Worm (Caenorhabditis elegans) whole organism, L2 larva: Measurements from ENCODE around the gene rps-14.

Experiments
- C34F6.9 ChIP-seq: fragments of 150-350 bp; optimal IDR thresholded peaks from 2 replicates; lab custom pipeline; 2014; ENCODE audit warnings: missing biosample characterization, missing genetic modification characterization
- F13H6.1 ChIP-seq: sonication (generic microtip); optimal IDR thresholded peaks from 2 replicates; lab custom pipeline; 2016; ENCODE audit warnings: missing genetic modification characterization, missing compliant biosample characterization
- R02D3.7 ChIP-seq: fragments of 150-350 bp; optimal IDR thresholded peaks from 2 replicates; lab custom pipeline; 2014; ENCODE audit warnings: missing biosample characterization, missing genetic modification characterization
- Y55F3AM.14 ChIP-seq: fragments of 200-800 bp; sonication (Bioruptor generic); optimal IDR thresholded peaks from 2 replicates; lab custom pipeline; 2018; ENCODE audit warnings: mild to moderate bottlenecking, missing genetic modification characterization, missing compliant biosample characterization
- ZK546.5 ChIP-seq: sonication (generic microtip); optimal IDR thresholded peaks from 2 replicates; lab custom pipeline; 2017; ENCODE audit warnings: missing biosample characterization, missing genetic modification characterization
- alr-1 ChIP-seq: fragments of 150-350 bp; optimal IDR thresholded peaks from 2 replicates; lab custom pipeline; 2014; ENCODE audit warnings: missing biosample characterization, missing genetic modification characterization
- aly-2 ChIP-seq: fragments of 150-350 bp; optimal IDR thresholded peaks from 2 replicates; lab custom pipeline; 2014; ENCODE audit warnings: missing biosample characterization, missing genetic modification characterization
- ama-1 ChIP-seq: fragments of 150-350 bp; optimal IDR thresholded peaks from 2 replicates; lab custom pipeline; 2018; ENCODE audit warnings: inconsistent platforms
- blmp-1 ChIP-seq: sonication (generic microtip); optimal IDR thresholded peaks from 2 replicates; lab custom pipeline; 2017; ENCODE audit warnings: missing genetic modification characterization, mild to moderate bottlenecking, missing compliant biosample characterization, antibody characterized with exemption, moderate library complexity; ENCODE audit not compliant: insufficient read depth
- ceh-16 ChIP-seq: fragments of 150-350 bp; optimal IDR thresholded peaks from 2 replicates; lab custom pipeline; 2014; ENCODE audit warnings: missing biosample characterization, missing genetic modification characterization
- ceh-82 ChIP-seq: fragments of 150-350 bp; optimal IDR thresholded peaks from 2 replicates; lab custom pipeline; 2014; ENCODE audit warnings: missing biosample characterization, missing genetic modification characterization
- crh-2 ChIP-seq: sonication (generic microtip); optimal IDR thresholded peaks from 2 replicates; lab custom pipeline; 2017; ENCODE audit warnings: missing biosample characterization, missing genetic modification characterization
- dmd-4 ChIP-seq: sonication (generic microtip); optimal IDR thresholded peaks from 2 replicates; lab custom pipeline; 2017; ENCODE audit warnings: missing biosample characterization, missing genetic modification characterization
- egl-27 ChIP-seq: sonication (generic microtip); optimal IDR thresholded peaks from 3 replicates; lab custom pipeline; 2017; ENCODE audit warnings: missing biosample characterization, missing genetic modification reagents, missing genetic modification characterization
- elt-3 ChIP-seq: sonication (generic microtip); optimal IDR thresholded peaks from 2 replicates; lab custom pipeline; 2017; ENCODE audit warnings: missing biosample characterization, missing genetic modification characterization
- fos-1 ChIP-seq: fragments of 150-350 bp; optimal IDR thresholded peaks from 2 replicates; lab custom pipeline; 2014; ENCODE audit warnings: missing biosample characterization, missing genetic modification characterization
- gmeb-1 ChIP-seq: fragments of 150-350 bp; optimal IDR thresholded peaks from 2 replicates; lab custom pipeline; 2014; ENCODE audit warnings: missing biosample characterization, missing genetic modification characterization
- lin-11 ChIP-seq: fragments of 150-350 bp; sonication (generic microtip); optimal IDR thresholded peaks from 2 replicates; lab custom pipeline; 2014; ENCODE audit warnings: missing biosample characterization, missing genetic modification characterization, inconsistent platforms, mixed read lengths
- lin-13 ChIP-seq: fragments of 150-350 bp; optimal IDR thresholded peaks from 2 replicates; lab custom pipeline; 2014; ENCODE audit warnings: missing biosample characterization, missing genetic modification reagents, missing genetic modification characterization
- lin-39 ChIP-seq: fragments of 150-350 bp; optimal IDR thresholded peaks from 2 replicates; lab custom pipeline; 2014; ENCODE audit warnings: missing biosample characterization, missing genetic modification reagents, missing genetic modification characterization
- lsy-2 ChIP-seq, 2 experiments: fragments of 150-350 bp in 1 of 2; sonication (generic microtip) in 1 of 2; optimal IDR thresholded peaks; 2 replicates each; lab custom pipeline; 2014 to 2017; ENCODE audit warnings: missing biosample characterization in 2 of 2, missing genetic modification characterization in 2 of 2
- mab-5 ChIP-seq: fragments of 150-350 bp; optimal IDR thresholded peaks from 2 replicates; lab custom pipeline; 2014; ENCODE audit warnings: missing biosample characterization, missing genetic modification characterization
- mbf-1 ChIP-seq: sonication (generic microtip); optimal IDR thresholded peaks from 2 replicates; lab custom pipeline; 2017; ENCODE audit warnings: missing biosample characterization, missing genetic modification characterization
- mdl-1 ChIP-seq, 2 experiments: fragments of 150-350 bp in 1 of 2; sonication (generic microtip) in 1 of 2; optimal IDR thresholded peaks; 2 replicates each; lab custom pipeline; 2017; ENCODE audit warnings: missing biosample characterization in 2 of 2, missing genetic modification characterization in 2 of 2
- nhr-10 ChIP-seq: sonication (generic microtip); optimal IDR thresholded peaks from 2 replicates; lab custom pipeline; 2017; ENCODE audit warnings: missing biosample characterization, missing genetic modification characterization
- nhr-11 ChIP-seq: fragments of 150-350 bp; optimal IDR thresholded peaks from 2 replicates; lab custom pipeline; 2014; ENCODE audit warnings: missing biosample characterization, missing genetic modification characterization
- nhr-12 ChIP-seq: fragments of 150-350 bp; optimal IDR thresholded peaks from 2 replicates; lab custom pipeline; 2014; ENCODE audit warnings: missing biosample characterization, missing genetic modification characterization
- nhr-129 ChIP-seq: fragments of 150-350 bp; optimal IDR thresholded peaks from 2 replicates; lab custom pipeline; 2014; ENCODE audit warnings: missing biosample characterization, missing genetic modification characterization
- nhr-23 ChIP-seq: fragments of 150-350 bp; optimal IDR thresholded peaks from 2 replicates; lab custom pipeline; 2014; ENCODE audit warnings: missing biosample characterization, missing genetic modification reagents, missing genetic modification characterization
- nhr-25 ChIP-seq: fragments of 150-350 bp; sonication (generic microtip); optimal IDR thresholded peaks from 3 replicates; lab custom pipeline; 2014; ENCODE audit warnings: missing biosample characterization, missing genetic modification characterization
- nhr-6 ChIP-seq: fragments of 150-350 bp; optimal IDR thresholded peaks from 2 replicates; lab custom pipeline; 2014; ENCODE audit warnings: missing biosample characterization, missing genetic modification characterization
- nhr-77 ChIP-seq: fragments of 150-350 bp; optimal IDR thresholded peaks from 2 replicates; lab custom pipeline; 2014; ENCODE audit warnings: missing biosample characterization, missing genetic modification characterization
- peb-1 ChIP-seq: fragments of 150-350 bp; optimal IDR thresholded peaks from 2 replicates; lab custom pipeline; 2014; ENCODE audit warnings: missing biosample characterization, missing genetic modification characterization
- sem-4 ChIP-seq: fragments of 150-350 bp; optimal IDR thresholded peaks from 2 replicates; lab custom pipeline; 2014; ENCODE audit warnings: missing biosample characterization, missing genetic modification reagents, missing genetic modification characterization
- sma-3 ChIP-seq: sonication (generic microtip); optimal IDR thresholded peaks from 2 replicates; lab custom pipeline; 2016; ENCODE audit warnings: missing genetic modification reagents, missing genetic modification characterization, missing compliant biosample characterization
- sma-9 ChIP-seq, 2 experiments: fragments of 150-350 bp in 1 of 2; sonication (generic microtip) in 1 of 2; optimal IDR thresholded peaks; 2 replicates each; lab custom pipeline; 2014 to 2016; ENCODE audit warnings: missing genetic modification characterization in 2 of 2, mild to moderate bottlenecking in 1 of 2, missing biosample characterization in 1 of 2, missing compliant biosample characterization in 1 of 2, missing genetic modification reagents in 1 of 2, moderate library complexity in 1 of 2
- snpc-4 ChIP-seq: fragments of 150-350 bp; optimal IDR thresholded peaks from 2 replicates; lab custom pipeline; 2014; ENCODE audit warnings: missing biosample characterization, missing genetic modification characterization
- unc-39 ChIP-seq: fragments of 150-350 bp; optimal IDR thresholded peaks from 2 replicates; lab custom pipeline; 2014; ENCODE audit warnings: missing biosample characterization, missing genetic modification characterization
- unc-55 ChIP-seq: fragments of 150-350 bp; sonication (generic microtip); optimal IDR thresholded peaks from 3 replicates; lab custom pipeline; 2014; ENCODE audit warnings: missing biosample characterization, missing genetic modification reagents, missing genetic modification characterization
- unc-62 ChIP-seq: fragments of 150-350 bp; optimal IDR thresholded peaks from 2 replicates; lab custom pipeline; 2014; ENCODE audit warnings: missing biosample characterization, missing genetic modification reagents, missing genetic modification characterization
- zag-1 ChIP-seq: fragments of 150-350 bp; optimal IDR thresholded peaks from 2 replicates; lab custom pipeline; 2014; ENCODE audit warnings: missing biosample characterization, missing genetic modification characterization
- ztf-1 ChIP-seq: fragments of 200-800 bp; sonication (Bioruptor generic); conservative IDR thresholded peaks from 2 replicates; pipeline ENCODE4 v1.3.6; 2022; ENCODE audit warnings: missing genetic modification characterization, missing compliant biosample characterization
- ztf-11 ChIP-seq: sonication (generic microtip); optimal IDR thresholded peaks from 2 replicates; lab custom pipeline; 2017; ENCODE audit warnings: missing biosample characterization, missing genetic modification characterization
- ztf-4 ChIP-seq: fragments of 150-350 bp; optimal IDR thresholded peaks from 2 replicates; lab custom pipeline; 2014; ENCODE audit warnings: missing biosample characterization, missing genetic modification characterization

rps-14 gene

ce11 chrIII:7166664-7167567 is 12.5 kb downstream of the rps-14 start:
- TF ChIP-seq fos-1 (tag; lab: Kevin White, UChicago) (peak; percentile 58), ztf-4 (tag; lab: Kevin White, UChicago) (peak; percentile 32), dmd-4 (tag; lab: Kevin White, UChicago) (no peak), C34F6.9 (tag; lab: Kevin White, UChicago) (peak; percentile 77), zag-1 (tag; lab: Kevin White, UChicago) (peak; percentile 62), lin-11 (tag; lab: Kevin White, UChicago) (peak; percentile 63), mdl-1 (tag; optimal IDR thresholded peaks at IDR 0.05; lab: Kevin White, UChicago) (peak; percentile 23 to 29), nhr-77 (tag; lab: Kevin White, UChicago) (no peak), sma-9 (GFP tag; optimal IDR thresholded peaks at IDR 0.05; lab: Kevin White, UChicago) (peak; percentile 13), sma-9 (tag; optimal IDR thresholded peaks at IDR 0.05; lab: Kevin White, UChicago) (no peak), nhr-23 (no peak), unc-39 (no peak), ztf-11 (no peak), nhr-11 (tag; lab: Kevin White, UChicago) (no peak), ama-1 (lab: Kevin White, UChicago) (no peak), nhr-6 (no peak), elt-3 (tag; lab: Kevin White, UChicago) (no peak), mab-5 (peak; percentile 16), nhr-129 (tag; lab: Kevin White, UChicago) (peak; percentile 76), ZK546.5 (no peak), ztf-1 (no peak), sma-3 (GFP tag; lab: Kevin White, UChicago) (no peak), unc-62 (GFP tag; lab: Kevin White, UChicago) (no peak), crh-2 (tag; lab: Kevin White, UChicago) (peak; percentile 71), R02D3.7 (tag; lab: Kevin White, UChicago) (no peak), F13H6.1 (peak; percentile 44), nhr-25 (peak; percentile 5), snpc-4 (tag; lab: Kevin White, UChicago) (no peak), lsy-2 (tag; optimal IDR thresholded peaks at IDR 0.05; lab: Kevin White, UChicago) (peak in 1 of 2 experiments; percentile 69), unc-55 (GFP tag; lab: Kevin White, UChicago) (peak; percentile 82), egl-27 (peak; percentile 74), ceh-82 (tag; lab: Kevin White, UChicago) (no peak), peb-1 (tag; lab: Kevin White, UChicago) (no peak), sem-4 (tag; lab: Kevin White, UChicago) (no peak), lin-39 (tag; lab: Kevin White, UChicago) (no peak), aly-2 (tag; lab: Kevin White, UChicago) (no peak), alr-1 (tag; lab: Kevin White, UChicago) (no peak), nhr-12 (tag; lab: Kevin White, UChicago) (no peak), ceh-16 (no peak), Y55F3AM.14 (GFP tag; lab: Kevin White, UChicago) (no peak), lin-13 (GFP tag; lab: Kevin White, UChicago) (peak; percentile 5), nhr-10 (tag; lab: Kevin White, UChicago) (no peak)
- TF ChIP-seq, all 48 proteins: peak for 16

ce11 chrIII:7165816-7166229 is 13.6 kb downstream of the rps-14 start:
- TF ChIP-seq mbf-1 (tag; lab: Kevin White, UChicago) = no peak
- peak; percentile 73 for TF ChIP-seq sma-9 (GFP tag; optimal IDR thresholded peaks at IDR 0.05; lab: Kevin White, UChicago)
- no peak for TF ChIP-seq sma-9 (tag; optimal IDR thresholded peaks at IDR 0.05; lab: Kevin White, UChicago)
- no peak for TF ChIP-seq aly-2 (tag; lab: Kevin White, UChicago)
- TF ChIP-seq ceh-16 = no peak
- TF ChIP-seq gmeb-1 (tag; lab: Kevin White, UChicago) = peak; percentile 52
- TF ChIP-seq F13H6.1 = peak; percentile 51
- TF ChIP-seq C34F6.9 (tag; lab: Kevin White, UChicago) = peak; percentile 80
- peak; percentile 95 for TF ChIP-seq fos-1 (tag; lab: Kevin White, UChicago)
- TF ChIP-seq mdl-1 (tag; optimal IDR thresholded peaks at IDR 0.05; lab: Kevin White, UChicago) = peak in 1 of 2 experiments; percentile 21
- peak; percentile 57 for TF ChIP-seq unc-55 (GFP tag; lab: Kevin White, UChicago)
- TF ChIP-seq egl-27 = peak; percentile 43
- peak; percentile 76 for TF ChIP-seq nhr-129 (tag; lab: Kevin White, UChicago)
- TF ChIP-seq lsy-2 (tag; optimal IDR thresholded peaks at IDR 0.05; lab: Kevin White, UChicago) = peak in 1 of 2 experiments; percentile 50
- TF ChIP-seq blmp-1 (tag; lab: Kevin White, UChicago) = peak; percentile 71
- peak; percentile 87 for TF ChIP-seq crh-2 (tag; lab: Kevin White, UChicago)
- TF ChIP-seq, all 48 proteins: peak for 12
